Worm (Caenorhabditis elegans) whole organism, L1 larva: ENCODE measurements around the gene T07E3.4.

Experiments used
- C16A3.4 ChIP-seq: fragments of 150-350 bp; optimal IDR thresholded peaks from 2 replicates; lab custom pipeline; 2014; ENCODE audit warnings: missing biosample characterization, missing genetic modification characterization
- C34B4.2 ChIP-seq: sonication (generic microtip); optimal IDR thresholded peaks from 2 replicates; lab custom pipeline; 2017; ENCODE audit warnings: mild to moderate bottlenecking, missing genetic modification characterization, missing compliant biosample characterization
- F16B12.6 ChIP-seq: fragments of 150-350 bp; optimal IDR thresholded peaks from 2 replicates; lab custom pipeline; 2014; ENCODE audit warnings: missing biosample characterization, missing genetic modification characterization
- blmp-1 ChIP-seq: fragments of 150-350 bp; optimal IDR thresholded peaks from 2 replicates; lab custom pipeline; 2014; ENCODE audit warnings: missing biosample characterization, missing genetic modification characterization
- ceh-82 ChIP-seq, 3 experiments: fragments of 150-350 bp in 1 of 3; sonication (generic microtip) in 2 of 3; optimal IDR thresholded peaks; 2 replicates each; lab custom pipeline; 2014 to 2017; ENCODE audit warnings: missing biosample characterization in 3 of 3, missing genetic modification characterization in 3 of 3
- dpl-1 ChIP-seq, 3 experiments: fragments of 150-350 bp in 2 of 3; sonication (generic microtip) in 1 of 3; optimal IDR thresholded peaks; 2 replicates each; lab custom pipeline; 2014 to 2017; ENCODE audit warnings: missing biosample characterization in 3 of 3, missing genetic modification characterization in 3 of 3, missing genetic modification reagents in 3 of 3
- efl-1 ChIP-seq, 4 experiments: fragments of 150-350 bp; optimal IDR thresholded peaks in 3 of 4; peaks in 1 of 4; 1 replicate in 1 of 4; 2 replicates in 3 of 4; lab custom pipeline; 2014; ENCODE audit warnings: missing biosample characterization in 2 of 4, missing genetic modification characterization in 2 of 4, missing genetic modification reagents in 2 of 4
- efl-3 ChIP-seq: fragments of 200-800 bp; sonication (Bioruptor generic); optimal IDR thresholded peaks from 2 replicates; lab custom pipeline; 2018; ENCODE audit warnings: mild to moderate bottlenecking, missing genetic modification characterization, missing compliant biosample characterization
- elt-3 ChIP-seq, 6 experiments: fragments of 150-350 bp in 1 of 6; sonication (generic microtip); optimal IDR thresholded peaks; 2 replicates each; lab custom pipeline; 2017 to 2018; ENCODE audit warnings: missing biosample characterization in 6 of 6, missing genetic modification characterization in 6 of 6, inconsistent platforms in 1 of 6
- fkh-8 ChIP-seq: sonication (generic microtip); optimal IDR thresholded peaks from 2 replicates; lab custom pipeline; 2016; ENCODE audit warnings: mild to moderate bottlenecking, missing genetic modification characterization, missing compliant biosample characterization
- grh-1 ChIP-seq: fragments of 200-800 bp; sonication (Bioruptor generic); IDR thresholded peaks from 2 replicates; pipeline ENCODE4 v1.3.6; 2022; ENCODE audit warnings: missing genetic modification reagents, missing genetic modification characterization, missing compliant biosample characterization
- hlh-4 ChIP-seq: sonication (generic microtip); optimal IDR thresholded peaks from 2 replicates; lab custom pipeline; 2016; ENCODE audit warnings: mild to moderate bottlenecking, missing genetic modification characterization, missing compliant biosample characterization
- hpl-2 ChIP-seq: fragments of 150-350 bp; optimal IDR thresholded peaks from 2 replicates; lab custom pipeline; 2014; ENCODE audit warnings: missing biosample characterization, missing genetic modification reagents, missing genetic modification characterization
- isw-1 ChIP-seq: fragments of 200-800 bp; sonication (Bioruptor generic); IDR thresholded peaks from 2 replicates; pipeline ENCODE4 v1.3.6; 2022; ENCODE audit warnings: missing genetic modification characterization, missing compliant biosample characterization
- lin-13 ChIP-seq: fragments of 150-350 bp; optimal IDR thresholded peaks from 2 replicates; lab custom pipeline; 2014; ENCODE audit warnings: missing biosample characterization, missing genetic modification reagents, missing genetic modification characterization
- lin-14 ChIP-seq: fragments of 200-800 bp; sonication (Bioruptor generic); optimal IDR thresholded peaks from 2 replicates; lab custom pipeline; 2018; ENCODE audit warnings: mild to moderate bottlenecking, missing genetic modification characterization, moderate library complexity, missing compliant biosample characterization
- lin-15B ChIP-seq: fragments of 150-350 bp; sonication (generic microtip); optimal IDR thresholded peaks from 3 replicates; lab custom pipeline; 2014; ENCODE audit warnings: missing biosample characterization, missing genetic modification characterization
- lin-35 ChIP-seq, 2 experiments: fragments of 150-350 bp; optimal IDR thresholded peaks; 2 replicates each; lab custom pipeline; 2014; ENCODE audit warnings: missing biosample characterization in 2 of 2, missing genetic modification characterization in 2 of 2, missing genetic modification reagents in 2 of 2
- lsy-2 ChIP-seq, 2 experiments: fragments of 150-350 bp; optimal IDR thresholded peaks; 2 replicates each; lab custom pipeline; 2014; ENCODE audit warnings: missing biosample characterization in 2 of 2, missing genetic modification characterization in 2 of 2
- mdl-1 ChIP-seq, 2 experiments: fragments of 150-350 bp; optimal IDR thresholded peaks; 2 replicates each; lab custom pipeline; 2014 to 2017; ENCODE audit warnings: missing biosample characterization in 2 of 2, missing genetic modification characterization in 2 of 2, inconsistent platforms in 1 of 2
- mep-1 ChIP-seq: fragments of 150-350 bp; optimal IDR thresholded peaks from 2 replicates; lab custom pipeline; 2014; ENCODE audit warnings: missing biosample characterization, missing genetic modification characterization
- nhr-11 ChIP-seq: fragments of 150-350 bp; optimal IDR thresholded peaks from 2 replicates; lab custom pipeline; 2014; ENCODE audit warnings: missing biosample characterization, missing genetic modification characterization
- nhr-19 ChIP-seq: fragments of 200-800 bp; sonication (Bioruptor generic); conservative IDR thresholded peaks from 2 replicates; pipeline ENCODE4 v1.3.6; 2022; ENCODE audit warnings: missing genetic modification characterization, missing compliant biosample characterization
- nhr-20 ChIP-seq: sonication (generic microtip); optimal IDR thresholded peaks from 2 replicates; lab custom pipeline; 2016; ENCODE audit warnings: mild to moderate bottlenecking, missing genetic modification characterization, missing compliant biosample characterization
- nhr-28 ChIP-seq: fragments of 150-350 bp; optimal IDR thresholded peaks from 2 replicates; lab custom pipeline; 2014; ENCODE audit warnings: missing biosample characterization, missing genetic modification characterization
- nhr-47 ChIP-seq: sonication (generic microtip); optimal IDR thresholded peaks from 2 replicates; lab custom pipeline; 2016; ENCODE audit warnings: mild to moderate bottlenecking, missing genetic modification characterization, moderate library complexity, missing compliant biosample characterization
- nhr-71 ChIP-seq: sonication (generic microtip); optimal IDR thresholded peaks from 2 replicates; lab custom pipeline; 2016; ENCODE audit warnings: mild to moderate bottlenecking, missing genetic modification characterization, moderate library complexity, missing compliant biosample characterization
- nhr-85 ChIP-seq: sonication (generic microtip); peaks from one replicate; lab custom pipeline; 2016; ENCODE audit warnings: missing genetic modification characterization, inconsistent platforms, missing compliant biosample characterization
- nhr-90 ChIP-seq: sonication (generic microtip); optimal IDR thresholded peaks from 2 replicates; lab custom pipeline; 2016; ENCODE audit warnings: mild to moderate bottlenecking, missing genetic modification characterization, missing compliant biosample characterization; ENCODE audit not compliant: poor library complexity
- rnt-1 ChIP-seq: sonication (generic microtip); optimal IDR thresholded peaks from 2 replicates; lab custom pipeline; 2016; ENCODE audit warnings: mild to moderate bottlenecking, missing genetic modification characterization, moderate library complexity, missing compliant biosample characterization
- skn-1 ChIP-seq: fragments of 150-350 bp; optimal IDR thresholded peaks from 2 replicates; lab custom pipeline; 2014; ENCODE audit warnings: missing biosample characterization, missing genetic modification characterization
- snu-23 ChIP-seq: sonication (generic microtip); optimal IDR thresholded peaks from 2 replicates; lab custom pipeline; 2016; ENCODE audit warnings: missing genetic modification characterization, missing compliant biosample characterization
- sox-4 ChIP-seq: sonication (generic microtip); optimal IDR thresholded peaks from 2 replicates; lab custom pipeline; 2016; ENCODE audit warnings: missing genetic modification characterization, missing compliant biosample characterization
- swsn-7 ChIP-seq: sonication (generic microtip); optimal IDR thresholded peaks from 2 replicates; lab custom pipeline; 2016; ENCODE audit warnings: missing genetic modification characterization, missing compliant biosample characterization
- tlp-1 ChIP-seq: fragments of 150-350 bp; optimal IDR thresholded peaks from 2 replicates; lab custom pipeline; 2014; ENCODE audit warnings: missing biosample characterization, missing genetic modification characterization
- unc-130 ChIP-seq: fragments of 150-350 bp; optimal IDR thresholded peaks from 2 replicates; lab custom pipeline; 2017; ENCODE audit warnings: missing biosample characterization, missing genetic modification characterization, inconsistent platforms
- unc-62 ChIP-seq: fragments of 150-350 bp; optimal IDR thresholded peaks from 2 replicates; lab custom pipeline; 2014; ENCODE audit warnings: missing biosample characterization, missing genetic modification reagents, missing genetic modification characterization
- xbp-1 ChIP-seq: sonication (generic microtip); optimal IDR thresholded peaks from 2 replicates; lab custom pipeline; 2016; ENCODE audit warnings: missing genetic modification characterization, missing compliant biosample characterization
- ztf-11 ChIP-seq, 2 experiments: sonication (generic microtip); optimal IDR thresholded peaks; 2 replicates each; lab custom pipeline; 2016 to 2017; ENCODE audit warnings: missing genetic modification characterization in 2 of 2, missing biosample characterization in 1 of 2, missing compliant biosample characterization in 1 of 2
- ztf-4 ChIP-seq: fragments of 150-350 bp; optimal IDR thresholded peaks from 2 replicates; lab custom pipeline; 2014; ENCODE audit warnings: missing biosample characterization, missing genetic modification characterization

The T07E3.4 gene

ce11 chrIII:6929558-6930167, 31.8 kb downstream of the T07E3.4 start, which contains the start of gene inf-1:
TSS of gene inf-1 (plus strand) at chrIII:6930134.
- TF ChIP-seq swsn-7 (tag; lab: Kevin White, UChicago) (peak; percentile 26), nhr-90 (tag; lab: Kevin White, UChicago) (no peak), ztf-4 (tag; lab: Kevin White, UChicago) (no peak), unc-62 (GFP tag; lab: Kevin White, UChicago) (no peak), C16A3.4 (peak; percentile 55), nhr-28 (tag; lab: Kevin White, UChicago) (no peak), efl-1 (optimal IDR thresholded peaks at IDR 0.05; lab: Kevin White, UChicago) (peak; percentile 63), efl-1 (GFP tag; optimal IDR thresholded peaks at IDR 0.05 in 1 of 2; lab: Kevin White, UChicago) (peak; percentile 70 to 91), nhr-11 (tag; lab: Kevin White, UChicago) (no peak), sox-4 (tag; lab: Kevin White, UChicago) (no peak), nhr-85 (tag; lab: Kevin White, UChicago) (peak; percentile 57), nhr-47 (tag; lab: Kevin White, UChicago) (peak; percentile 18), isw-1 (no peak), hlh-4 (no peak), nhr-20 (tag; lab: Kevin White, UChicago) (peak; percentile 34), xbp-1 (tag; lab: Kevin White, UChicago) (peak; percentile 44), ceh-82 (tag; optimal IDR thresholded peaks at IDR 0.05; lab: Kevin White, UChicago) (peak in 1 of 3 experiments; percentile 40), skn-1 (tag; lab: Kevin White, UChicago) (peak; percentile 48), lin-35 (GFP tag; optimal IDR thresholded peaks at IDR 0.05; lab: Kevin White, UChicago) (peak; percentile 69 to 81), lin-13 (GFP tag; lab: Kevin White, UChicago) (peak; percentile 25), snu-23 (GFP tag; lab: Kevin White, UChicago) (peak; percentile 56), ztf-11 (tag; optimal IDR thresholded peaks at IDR 0.05; lab: Kevin White, UChicago) (no peak), rnt-1 (tag; lab: Kevin White, UChicago) (peak; percentile 29), mep-1 (peak; percentile 66), unc-130 (tag; lab: Kevin White, UChicago) (peak; percentile 25), tlp-1 (tag; lab: Kevin White, UChicago) (no peak), nhr-71 (tag; lab: Kevin White, UChicago) (peak; percentile 41), nhr-19 (GFP tag; lab: Robert Waterston, UW) (no peak), blmp-1 (no peak), dpl-1 (GFP tag; optimal IDR thresholded peaks at IDR 0.05; lab: Kevin White, UChicago) (peak; percentile 41 to 77 (median 61)), grh-1 (GFP tag; lab: Robert Waterston, UW) (no peak), C34B4.2 (tag; lab: Kevin White, UChicago) (no peak), efl-3 (GFP tag; lab: Kevin White, UChicago) (no peak), elt-3 (tag; optimal IDR thresholded peaks at IDR 0.05; lab: Kevin White, UChicago) (peak in 2 of 6 experiments; percentile 19 to 46), lin-14 (GFP tag; lab: Kevin White, UChicago) (peak; percentile 54), fkh-8 (tag; lab: Kevin White, UChicago) (peak; percentile 14), F16B12.6 (tag; lab: Kevin White, UChicago) (peak; percentile 16), hpl-2 (GFP tag; lab: Kevin White, UChicago) (no peak), lsy-2 (tag; optimal IDR thresholded peaks at IDR 0.05; lab: Kevin White, UChicago) (peak; percentile 67 to 88), lin-15B (tag; lab: Kevin White, UChicago) (peak; percentile 67), mdl-1 (tag; optimal IDR thresholded peaks at IDR 0.05; lab: Kevin White, UChicago) (no peak)

ce11 chrIII:6931896-6932295, 34.1 kb downstream of the T07E3.4 start, which contains the start of gene byn-1:
TSS of gene byn-1 (plus strand) at chrIII:6932001.
- TF ChIP-seq snu-23 (GFP tag; lab: Kevin White, UChicago): no peak
- peak in 1 of 2 experiments; percentile 18 for TF ChIP-seq lsy-2 (tag; optimal IDR thresholded peaks at IDR 0.05; lab: Kevin White, UChicago)
- TF ChIP-seq, all 84 proteins: peak for 1
